Worm (Caenorhabditis elegans): ENCODE measurements around the gene eat-4.

- TF ChIP-seq F13H6.1 (tag; optimal IDR thresholded peaks at IDR 0.05) (no peak), egl-27 (tag; optimal IDR thresholded peaks at IDR 0.05) (no peak), lsy-2 (tag; optimal IDR thresholded peaks at IDR 0.05) (no peak), unc-39 (tag; optimal IDR thresholded peaks at IDR 0.05) (no peak), nhr-77 (tag; optimal IDR thresholded peaks at IDR 0.05) (no peak), nhr-11 (tag; optimal IDR thresholded peaks at IDR 0.05) (no peak), ztf-11 (tag; optimal IDR thresholded peaks at IDR 0.05) (no peak), nhr-12 (tag; optimal IDR thresholded peaks at IDR 0.05) (no peak)
These were observed 20.9 kb upstream of the eat-4 start for ce11 chrIII:9115745-9116144.

Measured in whole organism, L2 larva.